Worm (Caenorhabditis elegans): Measurements from ENCODE around the gene nhr-43.

- no peak for TF ChIP-seq F39B2.1 (GFP tag; IDR thresholded peaks at IDR 0.05)
- no peak for TF ChIP-seq ets-4 (GFP tag; optimal IDR thresholded peaks at IDR 0.05)
- no peak for TF ChIP-seq egl-44 (GFP tag; IDR thresholded peaks at IDR 0.05)
- TF ChIP-seq pha-4 (tag; optimal IDR thresholded peaks at IDR 0.05): no peak
- no peak for TF ChIP-seq rec-8 (tag; optimal IDR thresholded peaks at IDR 0.05)
- TF ChIP-seq chd-7 (tag; optimal IDR thresholded peaks at IDR 0.05): no peak
- TF ChIP-seq efl-1 (GFP tag; optimal IDR thresholded peaks at IDR 0.05): no peak
- TF ChIP-seq ceh-91 (GFP tag; IDR thresholded peaks at IDR 0.05): no peak
- no peak for TF ChIP-seq madf-6 (GFP tag; IDR thresholded peaks at IDR 0.05)
- no peak for TF ChIP-seq Y67H2A.10 (GFP tag; conservative IDR thresholded peaks at IDR 0.05)
- no peak for TF ChIP-seq nfya-1 (tag; optimal IDR thresholded peaks at IDR 0.05; ENCODE audit: borderline replicate concordance, insufficient read depth)
- TF ChIP-seq lin-26 (GFP tag; IDR thresholded peaks at IDR 0.05): no peak
- no peak for TF ChIP-seq ama-1 (optimal IDR thresholded peaks at IDR 0.05)
- TF ChIP-seq ama-1 (GFP tag; optimal IDR thresholded peaks at IDR 0.05): no peak
Observed at ce11 chrIV:11867652-11868232, 31.6 kb upstream of the nhr-43 start.
